Worm (Caenorhabditis elegans): ENCODE results near the gene Y51H7C.12.

Gene Y51H7C.12

DNA sequence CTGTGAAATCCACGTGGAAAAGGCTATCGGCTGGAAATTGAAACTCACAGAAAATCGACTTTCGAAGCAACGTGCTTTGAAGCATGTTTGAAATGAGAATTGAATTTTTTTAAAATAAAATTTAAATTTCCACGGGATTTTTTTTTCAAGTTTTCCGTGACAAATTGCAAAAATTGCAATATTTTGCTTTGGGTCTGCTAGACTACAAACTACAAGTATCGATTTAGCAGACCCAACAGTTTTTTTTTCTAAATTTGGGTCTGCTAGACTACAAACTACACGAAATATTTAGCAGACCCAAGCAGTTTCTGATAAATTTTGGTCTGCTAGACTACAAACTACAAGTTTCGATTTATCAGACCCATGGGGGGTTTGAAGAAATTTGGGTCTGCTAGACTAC lies 35.2 kb downstream of the Y51H7C.12 start, which contains the start of gene Y51H7C.9:
Gene Y51H7C.9, minus strand, starts transcription at position 101 of the 400 bp plus-strand sequence.
- no peak for TF ChIP-seq tbx-2 (tag; optimal IDR thresholded peaks at IDR 0.05)
- no peak for TF ChIP-seq ahr-1 (tag; optimal IDR thresholded peaks at IDR 0.05)
- TF ChIP-seq ceh-14 (tag; optimal IDR thresholded peaks at IDR 0.05): no peak
- no peak for TF ChIP-seq pqm-1 (tag; optimal IDR thresholded peaks at IDR 0.05)
- no peak for TF ChIP-seq sox-2 (GFP tag; IDR thresholded peaks at IDR 0.05)
- TF ChIP-seq rnt-1 (tag; optimal IDR thresholded peaks at IDR 0.05): no peak

DNA sequence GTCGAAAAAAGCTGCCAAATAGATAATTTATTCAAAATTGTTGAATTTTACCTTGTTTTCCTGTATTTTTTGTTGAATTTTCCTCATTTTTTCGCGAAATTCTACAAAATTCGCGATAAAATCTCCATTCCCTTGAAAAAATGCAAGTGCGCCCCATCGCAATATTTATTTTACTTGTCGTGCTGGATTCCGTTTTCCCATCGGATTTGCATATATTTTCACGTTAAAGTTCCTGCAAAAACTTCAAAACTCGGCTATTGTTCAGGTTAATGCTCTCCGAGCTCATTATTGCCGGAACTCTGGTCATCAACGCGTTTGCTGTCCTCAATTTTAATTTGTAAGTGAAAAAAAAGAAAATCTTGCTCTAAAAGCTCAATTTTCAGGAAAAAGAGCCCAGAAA lies 43.5 kb downstream of the Y51H7C.12 start, which contains the start of the genes Y51H7C.41 and cogc-4:
Gene Y51H7C.41, plus strand, starts transcription at position 266 of the 400 bp plus-strand sequence.
Gene cogc-4, plus strand, starts transcription at position 386 of the 400 bp plus-strand sequence.
- TF ChIP-seq lim-6 (tag; optimal IDR thresholded peaks at IDR 0.05): no peak
- no peak for TF ChIP-seq elt-4 (tag; optimal IDR thresholded peaks at IDR 0.05)
- TF ChIP-seq fax-1 (tag; optimal IDR thresholded peaks at IDR 0.05): no peak
- no peak for TF ChIP-seq unc-86 (tag; optimal IDR thresholded peaks at IDR 0.05)
- TF ChIP-seq pax-1 (tag; optimal IDR thresholded peaks at IDR 0.05): no peak

DNA sequence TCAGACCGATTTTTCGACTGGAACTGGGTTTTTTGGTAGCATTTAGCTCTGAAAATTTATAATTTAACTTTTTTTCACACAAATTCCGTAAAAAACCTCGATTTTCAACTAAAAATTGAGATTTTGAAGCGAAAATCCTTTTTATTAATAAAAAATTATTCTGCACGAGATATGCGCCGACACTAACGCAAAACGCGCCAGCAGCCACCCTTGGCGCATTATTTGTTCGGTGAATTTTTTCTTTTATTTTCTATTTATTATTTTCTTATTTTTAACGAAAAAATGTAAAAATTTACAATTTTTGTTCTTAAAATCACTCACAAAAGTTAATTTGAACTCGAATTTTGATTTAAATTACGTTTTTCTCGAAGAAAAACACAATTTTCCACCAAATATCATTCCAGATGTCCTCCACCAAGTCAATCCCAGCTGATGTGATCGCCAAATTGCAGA lies 44.4 kb downstream of the Y51H7C.12 start, which contains the start of gene Y51H7C.7:
Gene Y51H7C.7, plus strand, starts transcription at position 403 of the 453 bp plus-strand sequence.
- TF ChIP-seq pha-2 (tag; optimal IDR thresholded peaks at IDR 0.05) (no peak), K02D7.2 (tag; optimal IDR thresholded peaks at IDR 0.05) (no peak), unc-86 (tag; optimal IDR thresholded peaks at IDR 0.05) (no peak), unc-55 (GFP tag; optimal IDR thresholded peaks at IDR 0.05) (no peak)

DNA sequence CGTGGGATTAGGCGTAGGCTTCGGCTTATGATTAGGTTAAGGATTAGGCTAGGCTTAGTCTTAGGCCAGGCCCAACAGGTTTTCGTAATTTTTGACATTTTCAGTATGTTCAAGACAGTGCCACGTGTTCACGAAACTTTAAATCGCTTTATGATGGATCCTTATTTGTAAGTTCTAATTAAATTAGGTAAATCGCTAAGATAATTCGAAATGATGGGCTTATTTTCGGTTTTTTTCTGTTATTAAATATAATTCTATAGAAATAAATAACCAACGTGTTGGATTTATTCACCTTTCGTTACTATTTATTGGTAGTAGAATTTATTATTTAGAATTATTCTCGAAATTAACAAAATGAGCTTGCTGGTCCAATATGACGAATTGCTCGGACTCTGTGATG lies 45.1 kb downstream of the Y51H7C.12 start, which contains the start of gene Y51H7C.8:
Gene Y51H7C.8, plus strand, starts transcription at position 301 of the 400 bp plus-strand sequence.
- TF ChIP-seq K09A11.1 (tag; optimal IDR thresholded peaks at IDR 0.05; ENCODE audit: insufficient read depth) (no peak), ref-2 (tag; optimal IDR thresholded peaks at IDR 0.05) (no peak), pat-9 (tag; optimal IDR thresholded peaks at IDR 0.05) (no peak), lim-6 (tag; optimal IDR thresholded peaks at IDR 0.05) (no peak), ceh-31 (tag; optimal IDR thresholded peaks at IDR 0.05) (no peak), C38D4.7 (GFP tag; optimal IDR thresholded peaks at IDR 0.05) (no peak), ama-1 (optimal IDR thresholded peaks at IDR 0.05) (no peak), gmeb-2 (tag; optimal IDR thresholded peaks at IDR 0.05) (no peak), zip-5 (tag; optimal IDR thresholded peaks at IDR 0.05) (no peak), nfya-1 (tag; optimal IDR thresholded peaks at IDR 0.05) (no peak), Y22D7AL.16 (tag; optimal IDR thresholded peaks at IDR 0.05) (no peak), fkh-6 (tag; optimal IDR thresholded peaks at IDR 0.05) (no peak)

DNA sequence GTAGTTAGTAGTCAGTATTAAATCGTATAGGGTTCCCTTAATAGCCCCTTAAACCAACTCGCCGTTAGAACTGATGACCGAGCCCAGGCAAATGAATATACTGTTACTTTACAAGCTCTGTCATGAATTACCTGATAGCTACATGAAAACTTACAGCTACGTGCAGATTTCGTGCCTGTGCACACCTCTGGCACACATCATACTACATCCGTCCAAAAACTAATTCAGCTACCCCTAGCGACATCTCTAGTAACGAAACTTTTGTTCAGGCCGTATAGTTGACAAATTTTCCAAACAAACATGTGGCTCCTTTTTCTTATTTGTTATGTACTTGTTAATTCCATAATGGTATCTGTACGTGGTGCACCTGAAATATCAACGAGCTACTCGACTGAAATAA lies 46.4 kb downstream of the Y51H7C.12 start, which contains the start of gene F54D12.1:
Gene F54D12.1, plus strand, starts transcription at position 301 of the 400 bp plus-strand sequence.
- no peak for TF ChIP-seq dve-1 (tag; optimal IDR thresholded peaks at IDR 0.05)

DNA sequence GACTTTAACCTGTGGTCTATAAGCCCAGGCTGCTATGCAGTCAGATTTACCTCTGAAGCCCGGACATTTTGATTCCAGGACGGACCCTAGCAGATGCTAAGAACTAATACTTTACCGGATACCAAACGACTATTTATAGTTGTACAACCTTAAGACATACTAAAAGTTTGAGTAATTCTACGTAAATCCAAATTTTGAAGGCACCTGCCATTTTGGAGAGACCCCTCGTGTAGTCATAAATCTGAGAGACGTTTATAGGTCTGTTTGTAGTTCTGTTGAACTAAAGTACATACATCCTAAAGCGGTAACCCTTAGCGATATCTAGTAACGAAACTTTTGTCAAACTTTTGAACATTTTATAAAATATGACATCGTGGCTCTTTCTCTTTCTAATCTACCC lies 48.1 kb downstream of the Y51H7C.12 start, which contains the start of gene F54D12.2:
Gene F54D12.2, plus strand, starts transcription at position 301 of the 400 bp plus-strand sequence.
- TF ChIP-seq ceh-14 (tag; optimal IDR thresholded peaks at IDR 0.05) (no peak), fkh-10 (GFP tag; optimal IDR thresholded peaks at IDR 0.05) (no peak), ceh-2 (tag; optimal IDR thresholded peaks at IDR 0.05) (no peak), ceh-6 (GFP tag; optimal IDR thresholded peaks at IDR 0.05) (no peak), ztf-16 (tag; optimal IDR thresholded peaks at IDR 0.05) (no peak), unc-42 (tag; optimal IDR thresholded peaks at IDR 0.05) (no peak), ceh-48 (tag; optimal IDR thresholded peaks at IDR 0.05) (no peak), unc-55 (GFP tag; optimal IDR thresholded peaks at IDR 0.05) (no peak), lin-11 (tag; optimal IDR thresholded peaks at IDR 0.05) (no peak), ahr-1 (tag; optimal IDR thresholded peaks at IDR 0.05) (no peak), sox-4 (tag; optimal IDR thresholded peaks at IDR 0.05) (no peak), ceh-19 (GFP tag; optimal IDR thresholded peaks at IDR 0.05) (no peak), ceh-9 (tag; optimal IDR thresholded peaks at IDR 0.05) (no peak), hlh-15 (tag; optimal IDR thresholded peaks at IDR 0.05) (no peak)

Measured in whole organism, late embryonic.